Worm (Caenorhabditis elegans) whole organism, L2 larva: ENCODE results near the gene rom-2.

ENCODE experiments used
- C34F6.9 ChIP-seq: fragments of 150-350 bp; optimal IDR thresholded peaks from 2 replicates; lab custom pipeline; 2014; ENCODE audit warnings: missing biosample characterization, missing genetic modification characterization
- F13H6.1 ChIP-seq: sonication (generic microtip); optimal IDR thresholded peaks from 2 replicates; lab custom pipeline; 2016; ENCODE audit warnings: missing genetic modification characterization, missing compliant biosample characterization
- R02D3.7 ChIP-seq: fragments of 150-350 bp; optimal IDR thresholded peaks from 2 replicates; lab custom pipeline; 2014; ENCODE audit warnings: missing biosample characterization, missing genetic modification characterization
- Y55F3AM.14 ChIP-seq: fragments of 200-800 bp; sonication (Bioruptor generic); optimal IDR thresholded peaks from 2 replicates; lab custom pipeline; 2018; ENCODE audit warnings: mild to moderate bottlenecking, missing genetic modification characterization, missing compliant biosample characterization
- alr-1 ChIP-seq: fragments of 150-350 bp; optimal IDR thresholded peaks from 2 replicates; lab custom pipeline; 2014; ENCODE audit warnings: missing biosample characterization, missing genetic modification characterization
- aly-2 ChIP-seq: fragments of 150-350 bp; optimal IDR thresholded peaks from 2 replicates; lab custom pipeline; 2014; ENCODE audit warnings: missing biosample characterization, missing genetic modification characterization
- ama-1 ChIP-seq: fragments of 150-350 bp; optimal IDR thresholded peaks from 2 replicates; lab custom pipeline; 2018; ENCODE audit warnings: inconsistent platforms
- blmp-1 ChIP-seq: sonication (generic microtip); optimal IDR thresholded peaks from 2 replicates; lab custom pipeline; 2017; ENCODE audit warnings: missing genetic modification characterization, mild to moderate bottlenecking, missing compliant biosample characterization, antibody characterized with exemption, moderate library complexity; ENCODE audit not compliant: insufficient read depth
- ceh-16 ChIP-seq: fragments of 150-350 bp; optimal IDR thresholded peaks from 2 replicates; lab custom pipeline; 2014; ENCODE audit warnings: missing biosample characterization, missing genetic modification characterization
- ceh-82 ChIP-seq: fragments of 150-350 bp; optimal IDR thresholded peaks from 2 replicates; lab custom pipeline; 2014; ENCODE audit warnings: missing biosample characterization, missing genetic modification characterization
- crh-2 ChIP-seq: sonication (generic microtip); optimal IDR thresholded peaks from 2 replicates; lab custom pipeline; 2017; ENCODE audit warnings: missing biosample characterization, missing genetic modification characterization
- dmd-4 ChIP-seq: sonication (generic microtip); optimal IDR thresholded peaks from 2 replicates; lab custom pipeline; 2017; ENCODE audit warnings: missing biosample characterization, missing genetic modification characterization
- egl-27 ChIP-seq: sonication (generic microtip); optimal IDR thresholded peaks from 3 replicates; lab custom pipeline; 2017; ENCODE audit warnings: missing biosample characterization, missing genetic modification reagents, missing genetic modification characterization
- elt-1 ChIP-seq: fragments of 150-350 bp; optimal IDR thresholded peaks from 2 replicates; lab custom pipeline; 2014; ENCODE audit warnings: missing biosample characterization, missing genetic modification characterization
- elt-3 ChIP-seq: sonication (generic microtip); optimal IDR thresholded peaks from 2 replicates; lab custom pipeline; 2017; ENCODE audit warnings: missing biosample characterization, missing genetic modification characterization
- fos-1 ChIP-seq: fragments of 150-350 bp; optimal IDR thresholded peaks from 2 replicates; lab custom pipeline; 2014; ENCODE audit warnings: missing biosample characterization, missing genetic modification characterization
- lin-11 ChIP-seq: fragments of 150-350 bp; sonication (generic microtip); optimal IDR thresholded peaks from 2 replicates; lab custom pipeline; 2014; ENCODE audit warnings: missing biosample characterization, missing genetic modification characterization, inconsistent platforms, mixed read lengths
- lin-13 ChIP-seq: fragments of 150-350 bp; optimal IDR thresholded peaks from 2 replicates; lab custom pipeline; 2014; ENCODE audit warnings: missing biosample characterization, missing genetic modification reagents, missing genetic modification characterization
- lin-39 ChIP-seq: fragments of 150-350 bp; optimal IDR thresholded peaks from 2 replicates; lab custom pipeline; 2014; ENCODE audit warnings: missing biosample characterization, missing genetic modification reagents, missing genetic modification characterization
- lsy-2 ChIP-seq, 2 experiments: fragments of 150-350 bp in 1 of 2; sonication (generic microtip) in 1 of 2; optimal IDR thresholded peaks; 2 replicates each; lab custom pipeline; 2014 to 2017; ENCODE audit warnings: missing biosample characterization in 2 of 2, missing genetic modification characterization in 2 of 2
- mab-5 ChIP-seq: fragments of 150-350 bp; optimal IDR thresholded peaks from 2 replicates; lab custom pipeline; 2014; ENCODE audit warnings: missing biosample characterization, missing genetic modification characterization
- mbf-1 ChIP-seq: sonication (generic microtip); optimal IDR thresholded peaks from 2 replicates; lab custom pipeline; 2017; ENCODE audit warnings: missing biosample characterization, missing genetic modification characterization
- mdl-1 ChIP-seq, 2 experiments: fragments of 150-350 bp in 1 of 2; sonication (generic microtip) in 1 of 2; optimal IDR thresholded peaks; 2 replicates each; lab custom pipeline; 2017; ENCODE audit warnings: missing biosample characterization in 2 of 2, missing genetic modification characterization in 2 of 2
- nhr-10 ChIP-seq: sonication (generic microtip); optimal IDR thresholded peaks from 2 replicates; lab custom pipeline; 2017; ENCODE audit warnings: missing biosample characterization, missing genetic modification characterization
- nhr-11 ChIP-seq: fragments of 150-350 bp; optimal IDR thresholded peaks from 2 replicates; lab custom pipeline; 2014; ENCODE audit warnings: missing biosample characterization, missing genetic modification characterization
- nhr-12 ChIP-seq: fragments of 150-350 bp; optimal IDR thresholded peaks from 2 replicates; lab custom pipeline; 2014; ENCODE audit warnings: missing biosample characterization, missing genetic modification characterization
- nhr-129 ChIP-seq: fragments of 150-350 bp; optimal IDR thresholded peaks from 2 replicates; lab custom pipeline; 2014; ENCODE audit warnings: missing biosample characterization, missing genetic modification characterization
- nhr-21 ChIP-seq: fragments of 150-350 bp; optimal IDR thresholded peaks from 2 replicates; lab custom pipeline; 2014; ENCODE audit warnings: missing biosample characterization, missing genetic modification characterization
- nhr-23 ChIP-seq: fragments of 150-350 bp; optimal IDR thresholded peaks from 2 replicates; lab custom pipeline; 2014; ENCODE audit warnings: missing biosample characterization, missing genetic modification reagents, missing genetic modification characterization
- nhr-237 ChIP-seq: fragments of 150-350 bp; optimal IDR thresholded peaks from 2 replicates; lab custom pipeline; 2014; ENCODE audit warnings: missing biosample characterization, missing genetic modification characterization
- nhr-25 ChIP-seq: fragments of 150-350 bp; sonication (generic microtip); optimal IDR thresholded peaks from 3 replicates; lab custom pipeline; 2014; ENCODE audit warnings: missing biosample characterization, missing genetic modification characterization
- nhr-77 ChIP-seq: fragments of 150-350 bp; optimal IDR thresholded peaks from 2 replicates; lab custom pipeline; 2014; ENCODE audit warnings: missing biosample characterization, missing genetic modification characterization
- peb-1 ChIP-seq: fragments of 150-350 bp; optimal IDR thresholded peaks from 2 replicates; lab custom pipeline; 2014; ENCODE audit warnings: missing biosample characterization, missing genetic modification characterization
- sem-4 ChIP-seq: fragments of 150-350 bp; optimal IDR thresholded peaks from 2 replicates; lab custom pipeline; 2014; ENCODE audit warnings: missing biosample characterization, missing genetic modification reagents, missing genetic modification characterization
- skn-1 ChIP-seq: sonication (generic microtip); optimal IDR thresholded peaks from 2 replicates; lab custom pipeline; 2017; ENCODE audit warnings: missing biosample characterization, missing genetic modification characterization
- sma-3 ChIP-seq: sonication (generic microtip); optimal IDR thresholded peaks from 2 replicates; lab custom pipeline; 2016; ENCODE audit warnings: missing genetic modification reagents, missing genetic modification characterization, missing compliant biosample characterization
- sma-9 ChIP-seq, 2 experiments: fragments of 150-350 bp in 1 of 2; sonication (generic microtip) in 1 of 2; optimal IDR thresholded peaks; 2 replicates each; lab custom pipeline; 2014 to 2016; ENCODE audit warnings: missing genetic modification characterization in 2 of 2, mild to moderate bottlenecking in 1 of 2, missing biosample characterization in 1 of 2, missing compliant biosample characterization in 1 of 2, missing genetic modification reagents in 1 of 2, moderate library complexity in 1 of 2
- snpc-4 ChIP-seq: fragments of 150-350 bp; optimal IDR thresholded peaks from 2 replicates; lab custom pipeline; 2014; ENCODE audit warnings: missing biosample characterization, missing genetic modification characterization
- unc-39 ChIP-seq: fragments of 150-350 bp; optimal IDR thresholded peaks from 2 replicates; lab custom pipeline; 2014; ENCODE audit warnings: missing biosample characterization, missing genetic modification characterization
- unc-55 ChIP-seq: fragments of 150-350 bp; sonication (generic microtip); optimal IDR thresholded peaks from 3 replicates; lab custom pipeline; 2014; ENCODE audit warnings: missing biosample characterization, missing genetic modification reagents, missing genetic modification characterization
- unc-62 ChIP-seq: fragments of 150-350 bp; optimal IDR thresholded peaks from 2 replicates; lab custom pipeline; 2014; ENCODE audit warnings: missing biosample characterization, missing genetic modification reagents, missing genetic modification characterization
- zag-1 ChIP-seq: fragments of 150-350 bp; optimal IDR thresholded peaks from 2 replicates; lab custom pipeline; 2014; ENCODE audit warnings: missing biosample characterization, missing genetic modification characterization
- ztf-1 ChIP-seq: fragments of 200-800 bp; sonication (Bioruptor generic); conservative IDR thresholded peaks from 2 replicates; pipeline ENCODE4 v1.3.6; 2022; ENCODE audit warnings: missing genetic modification characterization, missing compliant biosample characterization
- ztf-11 ChIP-seq: sonication (generic microtip); optimal IDR thresholded peaks from 2 replicates; lab custom pipeline; 2017; ENCODE audit warnings: missing biosample characterization, missing genetic modification characterization
- ztf-4 ChIP-seq: fragments of 150-350 bp; optimal IDR thresholded peaks from 2 replicates; lab custom pipeline; 2014; ENCODE audit warnings: missing biosample characterization, missing genetic modification characterization

Gene rom-2

ce11 chrIII:9620148-9620547 is 24.7 kb upstream of the rom-2 start:
- TF ChIP-seq Y55F3AM.14 (GFP tag; lab: Kevin White, UChicago), result no peak
- TF ChIP-seq nhr-129, result peak; percentile 78
- peak in 1 of 2 experiments; percentile 22 for TF ChIP-seq lsy-2 (tag; optimal IDR thresholded peaks at IDR 0.05; lab: Kevin White, UChicago)
- TF ChIP-seq nhr-77, result no peak
- peak; percentile 1 for TF ChIP-seq ama-1 (lab: Kevin White, UChicago)
- TF ChIP-seq elt-3 (tag; lab: Kevin White, UChicago), result no peak
- peak; percentile 54 for TF ChIP-seq fos-1 (tag; lab: Kevin White, UChicago)
- peak; percentile 81 for TF ChIP-seq sma-9 (GFP tag; optimal IDR thresholded peaks at IDR 0.05; lab: Kevin White, UChicago)
- TF ChIP-seq sma-9 (tag; optimal IDR thresholded peaks at IDR 0.05; lab: Kevin White, UChicago), result no peak
- TF ChIP-seq F13H6.1 (tag; lab: Kevin White, UChicago), result peak; percentile 82
- peak; percentile 26 for TF ChIP-seq blmp-1 (tag; lab: Kevin White, UChicago)
- no peak for TF ChIP-seq zag-1 (tag; lab: Kevin White, UChicago)
- no peak for TF ChIP-seq nhr-11 (tag; lab: Kevin White, UChicago)
- no peak for TF ChIP-seq unc-62 (GFP tag; lab: Kevin White, UChicago)
- no peak for TF ChIP-seq ceh-16
- no peak for TF ChIP-seq ztf-11
- TF ChIP-seq mdl-1 (tag; optimal IDR thresholded peaks at IDR 0.05; lab: Kevin White, UChicago), result no peak
- no peak for TF ChIP-seq ztf-4 (tag; lab: Kevin White, UChicago)
- no peak for TF ChIP-seq nhr-25 (tag; lab: Kevin White, UChicago)
- TF ChIP-seq lin-11 (tag; lab: Kevin White, UChicago), result no peak
- TF ChIP-seq nhr-237 (tag; lab: Kevin White, UChicago), result no peak
- TF ChIP-seq dmd-4, result no peak
- TF ChIP-seq nhr-21, result peak; percentile 4
- no peak for TF ChIP-seq alr-1 (tag; lab: Kevin White, UChicago)
- TF ChIP-seq unc-55 (GFP tag; lab: Kevin White, UChicago), result no peak
- TF ChIP-seq C34F6.9 (tag; lab: Kevin White, UChicago), result peak; percentile 30
- TF ChIP-seq aly-2 (tag; lab: Kevin White, UChicago), result no peak
- TF ChIP-seq ceh-82 (tag; lab: Kevin White, UChicago), result no peak
- TF ChIP-seq egl-27 (tag; lab: Kevin White, UChicago), result peak; percentile 38
- TF ChIP-seq, all 48 proteins: peak for 10

- no peak for TF ChIP-seq nhr-11 (tag; lab: Kevin White, UChicago)
- TF ChIP-seq nhr-12, result peak; percentile 26
- TF ChIP-seq peb-1, result peak; percentile 15
- TF ChIP-seq R02D3.7, result no peak
- peak; percentile 85 for TF ChIP-seq Y55F3AM.14 (GFP tag; lab: Kevin White, UChicago)
- TF ChIP-seq skn-1 (tag; lab: Kevin White, UChicago), result peak; percentile 50
- peak; percentile 47 for TF ChIP-seq lin-39
- no peak for TF ChIP-seq elt-1 (tag; lab: Kevin White, UChicago)
- TF ChIP-seq nhr-77, result peak; percentile 12
- TF ChIP-seq nhr-21, result peak; percentile 91
- TF ChIP-seq nhr-237 (tag; lab: Kevin White, UChicago), result no peak
- TF ChIP-seq unc-39 (tag; lab: Kevin White, UChicago), result no peak
- no peak for TF ChIP-seq ztf-1 (GFP tag; lab: Robert Waterston, UW)
- TF ChIP-seq dmd-4, result no peak
- TF ChIP-seq sma-3, result peak; percentile 89
- no peak for TF ChIP-seq nhr-23 (tag; lab: Kevin White, UChicago)
- TF ChIP-seq mbf-1 (tag; lab: Kevin White, UChicago), result no peak
- TF ChIP-seq nhr-10 (tag; lab: Kevin White, UChicago), result no peak
- no peak for TF ChIP-seq elt-3 (tag; lab: Kevin White, UChicago)
- peak; percentile 53 for TF ChIP-seq ztf-11
- TF ChIP-seq unc-62 (GFP tag; lab: Kevin White, UChicago), result peak; percentile 75
- peak; percentile 94 for TF ChIP-seq sem-4 (tag; lab: Kevin White, UChicago)
- TF ChIP-seq F13H6.1 (tag; lab: Kevin White, UChicago), result peak; percentile 99
- TF ChIP-seq lsy-2 (tag; optimal IDR thresholded peaks at IDR 0.05; lab: Kevin White, UChicago), result peak; percentile 68 to 88
- peak; percentile 98 for TF ChIP-seq sma-9 (GFP tag; optimal IDR thresholded peaks at IDR 0.05; lab: Kevin White, UChicago)
- TF ChIP-seq sma-9 (tag; optimal IDR thresholded peaks at IDR 0.05; lab: Kevin White, UChicago), result no peak
- peak; percentile 67 for TF ChIP-seq lin-11 (tag; lab: Kevin White, UChicago)
- TF ChIP-seq fos-1 (tag; lab: Kevin White, UChicago), result peak; percentile 92
- peak; percentile 70 for TF ChIP-seq snpc-4 (tag; lab: Kevin White, UChicago)
- peak; percentile 80 for TF ChIP-seq lin-13
- TF ChIP-seq blmp-1 (tag; lab: Kevin White, UChicago), result peak; percentile 51
- TF ChIP-seq crh-2, result peak; percentile 91
- TF ChIP-seq zag-1 (tag; lab: Kevin White, UChicago), result peak; percentile 80
- TF ChIP-seq C34F6.9 (tag; lab: Kevin White, UChicago), result peak; percentile 97
- peak; percentile 94 for TF ChIP-seq unc-55 (GFP tag; lab: Kevin White, UChicago)
- TF ChIP-seq nhr-129, result peak; percentile 92
- peak; percentile 65 for TF ChIP-seq ztf-4 (tag; lab: Kevin White, UChicago)
- TF ChIP-seq nhr-25 (tag; lab: Kevin White, UChicago), result peak; percentile 93
- TF ChIP-seq mdl-1 (tag; optimal IDR thresholded peaks at IDR 0.05; lab: Kevin White, UChicago), result peak; percentile 92 to 98
- peak; percentile 79 for TF ChIP-seq ceh-16
- TF ChIP-seq alr-1 (tag; lab: Kevin White, UChicago), result no peak
- no peak for TF ChIP-seq ceh-82 (tag; lab: Kevin White, UChicago)
- peak; percentile 73 for TF ChIP-seq mab-5 (tag; lab: Kevin White, UChicago)
- TF ChIP-seq egl-27 (tag; lab: Kevin White, UChicago), result peak; percentile 78
Observed at ce11 chrIII:9619079-9619761, 23.8 kb upstream of the rom-2 start, which contains the start of gene hlh-11. hlh-11 (plus strand) TSS chrIII:9619711.
